Worm (Caenorhabditis elegans) whole organism, early embryonic: ENCODE measurements around the gene acl-7.

Source experiments
- aly-1 ChIP-seq: sonication (generic microtip); optimal IDR thresholded peaks from 2 replicates; lab custom pipeline; 2016; ENCODE audit warnings: missing genetic modification characterization, missing compliant biosample characterization
- ama-1 ChIP-seq: fragments of 150-350 bp; optimal IDR thresholded peaks from 2 replicates; lab custom pipeline; 2014
- hmbx-1 ChIP-seq: sonication (generic microtip); optimal IDR thresholded peaks from 2 replicates; lab custom pipeline; 2016; ENCODE audit warnings: mild to moderate bottlenecking, missing genetic modification characterization, missing compliant biosample characterization
- hmg-4 ChIP-seq: fragments of 200-800 bp; sonication (Bioruptor generic); optimal IDR thresholded peaks from 2 replicates; lab custom pipeline; 2018; ENCODE audit warnings: mild to moderate bottlenecking, missing genetic modification characterization, missing compliant biosample characterization
- pes-1 ChIP-seq: fragments of 200-800 bp; sonication (Bioruptor generic); IDR thresholded peaks from 2 replicates; pipeline ENCODE4 v1.3.6; 2022; ENCODE audit warnings: missing genetic modification reagents, missing genetic modification characterization, missing compliant biosample characterization
- scrt-1 ChIP-seq: fragments of 200-800 bp; sonication (Bioruptor generic); IDR thresholded peaks from 2 replicates; pipeline ENCODE4 v1.3.6; 2022; ENCODE audit warnings: missing genetic modification characterization, missing compliant biosample characterization
- sea-1 ChIP-seq: fragments of 200-800 bp; sonication (Bioruptor generic); conservative IDR thresholded peaks from 2 replicates; pipeline ENCODE4 v1.3.6; 2022; ENCODE audit warnings: missing genetic modification characterization, missing compliant biosample characterization
- tbx-37 ChIP-seq: fragments of 200-800 bp; sonication (Bioruptor generic); conservative IDR thresholded peaks from 2 replicates; pipeline ENCODE4 v1.3.6; 2022; ENCODE audit warnings: missing genetic modification reagents, missing genetic modification characterization, missing compliant biosample characterization
- tra-4 ChIP-seq: sonication (generic microtip); optimal IDR thresholded peaks from 2 replicates; lab custom pipeline; 2017; ENCODE audit warnings: missing genetic modification characterization, missing compliant biosample characterization

DNA sequence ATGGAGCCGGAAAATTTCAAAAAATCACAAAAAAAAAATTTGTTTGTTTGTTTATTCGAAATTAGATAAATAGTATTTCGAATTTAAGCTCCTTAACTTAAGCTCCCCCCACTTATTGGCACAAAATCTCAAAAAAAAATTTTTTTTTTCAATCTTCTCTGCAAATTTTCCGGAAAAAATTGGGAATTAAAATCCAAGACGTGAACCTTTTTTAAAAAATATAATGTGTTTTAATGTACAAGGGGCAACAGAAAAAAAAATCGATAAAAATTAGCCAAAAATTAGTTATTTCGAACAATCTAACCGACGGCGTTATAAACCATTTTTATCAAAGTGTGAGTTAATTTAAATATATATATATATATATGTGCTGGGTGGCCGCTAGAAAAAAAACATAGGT, 41.9 kb downstream of the acl-7 start, which contains the start of gene Y46G5A.14:
- no peak for TF ChIP-seq sea-1 (GFP tag; lab: Robert Waterston, UW)
- no peak for TF ChIP-seq aly-1 (tag; lab: Kevin White, UChicago)
- TF ChIP-seq pes-1 (GFP tag; lab: Robert Waterston, UW), result no peak
- no peak for TF ChIP-seq tbx-37
- no peak for TF ChIP-seq tra-4 (tag; lab: Kevin White, UChicago)
- no peak for TF ChIP-seq hmg-4 (GFP tag; lab: Kevin White, UChicago)
- TF ChIP-seq ama-1, result no peak
- no peak for TF ChIP-seq hmbx-1 (tag; lab: Kevin White, UChicago)
- TF ChIP-seq scrt-1 (GFP tag; lab: Robert Waterston, UW), result no peak
